Fruit fly (Drosophila melanogaster) whole organism, embryonic: ENCODE measurements around the gene CG8065.

Experiments used
- ATbp ChIP-seq: fragments of 200-800 bp; sonication (Bioruptor generic); optimal IDR thresholded peaks from 2 replicates; lab custom pipeline; 2017; ENCODE audit warnings: missing biosample characterization, mild to moderate bottlenecking, missing genetic modification characterization, missing genetic modification reagents
- CG10321 ChIP-seq: fragments of 200-800 bp; sonication (Bioruptor generic); IDR thresholded peaks from 2 replicates; pipeline ENCODE4 v1.3.6; 2022; ENCODE audit warnings: missing biosample characterization, missing genetic modification characterization
- CG11504 ChIP-seq: fragments of 200-800 bp; sonication (Bioruptor generic); optimal IDR thresholded peaks from 3 replicates; lab custom pipeline; 2019; ENCODE audit warnings: missing biosample characterization, mild to moderate bottlenecking, missing genetic modification characterization, moderate library complexity
- CG15601 ChIP-seq: fragments of 200-800 bp; sonication (Bioruptor generic); optimal IDR thresholded peaks from 3 replicates; lab custom pipeline; 2019; ENCODE audit warnings: missing biosample characterization, mild to moderate bottlenecking, missing genetic modification characterization, moderate library complexity
- CG1832 ChIP-seq: fragments of 200-800 bp; sonication (Bioruptor generic); optimal IDR thresholded peaks from 2 replicates; lab custom pipeline; 2017; ENCODE audit warnings: missing biosample characterization, mild to moderate bottlenecking, missing genetic modification characterization, inconsistent platforms
- CG18476 ChIP-seq: fragments of 200-800 bp; sonication (Bioruptor generic); optimal IDR thresholded peaks from 2 replicates; lab custom pipeline; 2016; ENCODE audit warnings: missing biosample characterization, mild to moderate bottlenecking, missing genetic modification characterization
- CG2199 ChIP-seq: fragments of 200-800 bp; sonication (Bioruptor generic); IDR thresholded peaks from 3 replicates; pipeline ENCODE4 v1.3.6; 2022; ENCODE audit warnings: missing biosample characterization, missing genetic modification characterization
- CG3065 ChIP-seq: fragments of 200-800 bp; sonication (Bioruptor generic); optimal IDR thresholded peaks from 2 replicates; lab custom pipeline; 2016; ENCODE audit warnings: missing biosample characterization, missing genetic modification characterization
- CG31224 ChIP-seq: fragments of 200-800 bp; sonication (Bioruptor generic); IDR thresholded peaks from 2 replicates; pipeline ENCODE4 v1.3.6; 2022; ENCODE audit warnings: missing biosample characterization, missing genetic modification characterization
- CG6791 ChIP-seq: fragments of 200-800 bp; sonication (Bioruptor generic); IDR thresholded peaks from 3 replicates; pipeline ENCODE4 v1.3.6; 2022; ENCODE audit warnings: missing biosample characterization, missing genetic modification characterization; ENCODE audit not compliant: partially characterized antibody
- CG8388 ChIP-seq: fragments of 200-800 bp; sonication (Bioruptor generic); optimal IDR thresholded peaks from 2 replicates; lab custom pipeline; 2019; ENCODE audit warnings: missing biosample characterization, mild to moderate bottlenecking, missing genetic modification characterization, moderate library complexity
- CG8765 ChIP-seq: fragments of 200-800 bp; sonication (Bioruptor generic); IDR thresholded peaks from 2 replicates; pipeline ENCODE4 v1.3.6; 2022; ENCODE audit warnings: missing biosample characterization, missing genetic modification characterization
- Ets65A ChIP-seq: fragments of 200-800 bp; sonication (Bioruptor generic); peaks from one replicate; lab custom pipeline; 2016; ENCODE audit warnings: missing biosample characterization, missing genetic modification characterization
- Hr39 ChIP-seq: fragments of >200 bp; optimal IDR thresholded peaks from 2 replicates; lab custom pipeline; 2017
- Kr ChIP-seq: fragments of 200-800 bp; sonication (Bioruptor generic); optimal IDR thresholded peaks from 2 replicates; lab custom pipeline; 2017; ENCODE audit warnings: missing biosample characterization, mild to moderate bottlenecking, missing genetic modification characterization
- Max ChIP-seq: fragments of 200-800 bp; sonication (Bioruptor generic); optimal IDR thresholded peaks from 2 replicates; lab custom pipeline; 2016; ENCODE audit warnings: missing biosample characterization, mild to moderate bottlenecking, missing genetic modification characterization
- Nf-YC ChIP-seq: fragments of 200-800 bp; optimal IDR thresholded peaks from 3 replicates; lab custom pipeline; 2019; ENCODE audit warnings: missing biosample characterization, mild to moderate bottlenecking, missing genetic modification characterization, moderate library complexity
- Sry-δ ChIP-seq: fragments of 200-800 bp; sonication (Bioruptor generic); optimal IDR thresholded peaks from 2 replicates; lab custom pipeline; 2016; ENCODE audit warnings: missing biosample characterization, missing genetic modification characterization
- Trl ChIP-seq, 3 experiments: fragments of >200 bp in 2 of 3; fragments of 200-800 bp in 1 of 3; sonication (Bioruptor generic) in 1 of 3; optimal IDR thresholded peaks; 2 replicates in 1 of 3; 3 replicates in 2 of 3; lab custom pipeline; 2016 to 2017; ENCODE audit warnings: missing biosample characterization in 1 of 3, missing genetic modification characterization in 1 of 3
- abd-A ChIP-seq: fragments of 200-800 bp; sonication (Bioruptor generic); optimal IDR thresholded peaks from 3 replicates; lab custom pipeline; 2019; ENCODE audit warnings: missing biosample characterization, mild to moderate bottlenecking, missing genetic modification characterization, moderate library complexity
- ash1 ChIP-seq: fragments of 200-800 bp; sonication (Bioruptor generic); optimal IDR thresholded peaks from 2 replicates; lab custom pipeline; 2018; ENCODE audit warnings: missing biosample characterization, mild to moderate bottlenecking, missing genetic modification characterization
- bcd ChIP-seq: fragments of 200-800 bp; sonication (Bioruptor generic); optimal IDR thresholded peaks from 2 replicates; lab custom pipeline; 2017; ENCODE audit warnings: missing biosample characterization, mild to moderate bottlenecking, missing genetic modification characterization
- cas ChIP-seq: fragments of 200-800 bp; sonication (Bioruptor generic); IDR thresholded peaks from 2 replicates; pipeline ENCODE4 v1.3.6; 2022; ENCODE audit warnings: missing biosample characterization, missing genetic modification characterization
- cg ChIP-seq: fragments of 200-800 bp; sonication (Bioruptor generic); optimal IDR thresholded peaks from 3 replicates; lab custom pipeline; 2019; ENCODE audit warnings: missing biosample characterization, mild to moderate bottlenecking, missing genetic modification characterization, moderate library complexity
- chinmo ChIP-seq: fragments of 200-800 bp; sonication (Bioruptor generic); IDR thresholded peaks from 4 replicates; pipeline ENCODE4 v1.3.6; 2022; ENCODE audit warnings: missing biosample characterization, missing genetic modification characterization; ENCODE audit not compliant: partially characterized antibody
- da ChIP-seq: fragments of 200-800 bp; sonication (Bioruptor generic); optimal IDR thresholded peaks from 2 replicates; lab custom pipeline; 2016; ENCODE audit warnings: missing biosample characterization, missing genetic modification characterization
- dpn ChIP-seq, 2 experiments: fragments of 200-800 bp; sonication (Bioruptor generic); optimal IDR thresholded peaks; 3 replicates each; lab custom pipeline; 2016; ENCODE audit warnings: missing biosample characterization in 2 of 2, missing genetic modification characterization in 2 of 2
- ewg ChIP-seq: fragments of 200-800 bp; sonication (Bioruptor generic); optimal IDR thresholded peaks from 3 replicates; lab custom pipeline; 2017; ENCODE audit warnings: mild to moderate bottlenecking, missing biosample characterization, missing genetic modification reagents, missing genetic modification characterization
- hkb ChIP-seq, 2 experiments: fragments of 200-800 bp in 1 of 2; fragments of >200 bp in 1 of 2; sonication (Bioruptor generic) in 1 of 2; IDR thresholded peaks in 1 of 2; optimal IDR thresholded peaks in 1 of 2; 2 replicates each; pipeline versions ENCODE4 v1.3.6 to Lab custom; 2017 to 2022; ENCODE audit warnings: missing biosample characterization in 1 of 2, missing genetic modification characterization in 1 of 2
- jumu ChIP-seq: fragments of 200-800 bp; sonication (Bioruptor generic); optimal IDR thresholded peaks from 3 replicates; lab custom pipeline; 2016; ENCODE audit warnings: missing biosample characterization, missing genetic modification characterization
- lov ChIP-seq, 2 experiments: fragments of 200-800 bp in 1 of 2; fragments of >200 bp in 1 of 2; sonication (Bioruptor generic) in 1 of 2; IDR thresholded peaks in 1 of 2; optimal IDR thresholded peaks in 1 of 2; 2 replicates in 1 of 2; 3 replicates in 1 of 2; pipeline versions ENCODE4 v1.3.6 to Lab custom; 2017 to 2022; ENCODE audit warnings: missing biosample characterization in 1 of 2, missing genetic modification characterization in 1 of 2
- mirr ChIP-seq: fragments of 200-800 bp; sonication (Bioruptor generic); optimal IDR thresholded peaks from 3 replicates; lab custom pipeline; 2018; ENCODE audit warnings: missing biosample characterization, mild to moderate bottlenecking, missing genetic modification characterization
- prd ChIP-seq, 3 experiments: fragments of >200 bp in 2 of 3; fragments of 200-800 bp in 1 of 3; sonication (Bioruptor generic) in 1 of 3; optimal IDR thresholded peaks in 2 of 3; IDR thresholded peaks in 1 of 3; 2 replicates in 2 of 3; 3 replicates in 1 of 3; pipeline versions ENCODE4 v1.3.6 to Lab custom; 2017 to 2022; ENCODE audit warnings: missing biosample characterization in 1 of 3, missing genetic modification characterization in 1 of 3
- pros ChIP-seq: fragments of 200-800 bp; sonication (Bioruptor generic); optimal IDR thresholded peaks from 3 replicates; lab custom pipeline; 2019; ENCODE audit warnings: missing biosample characterization, mild to moderate bottlenecking, missing genetic modification characterization, moderate library complexity
- seq ChIP-seq: fragments of 200-800 bp; sonication (Bioruptor generic); IDR thresholded peaks from 2 replicates; pipeline ENCODE4 v1.3.6; 2022; ENCODE audit warnings: missing biosample characterization, missing genetic modification characterization
- sqz ChIP-seq: fragments of 200-800 bp; sonication (Bioruptor generic); optimal IDR thresholded peaks from 3 replicates; lab custom pipeline; 2018; ENCODE audit warnings: missing biosample characterization, mild to moderate bottlenecking, missing genetic modification characterization
- z ChIP-seq: fragments of 200-800 bp; sonication (Bioruptor generic); IDR thresholded peaks from 3 replicates; pipeline ENCODE4 v1.3.6; 2022; ENCODE audit warnings: missing biosample characterization, missing genetic modification characterization
- zen ChIP-seq: fragments of 200-800 bp; sonication (Bioruptor generic); optimal IDR thresholded peaks from 3 replicates; lab custom pipeline; 2018; ENCODE audit warnings: missing biosample characterization, mild to moderate bottlenecking, missing genetic modification characterization, moderate library complexity

The CG8065 gene

dm6 chr3L:10246226-10246778 is 30.8 kb downstream of the CG8065 start (continued):
- TF ChIP-seq CG6791 (GFP tag; lab: Robert Waterston, UW): peak; percentile 34; the same call in 1 of the 3 replicates

- peak; percentile 47 for TF ChIP-seq pros (GFP tag; lab: Kevin White, UChicago)
- no peak for TF ChIP-seq dpn (GFP tag; optimal IDR thresholded peaks at IDR 0.05; lab: Kevin White, UChicago)
- TF ChIP-seq seq (GFP tag; lab: Robert Waterston, UW): peak; percentile 52; the same call in 1 of the 2 replicates
- TF ChIP-seq Max (GFP tag; lab: Kevin White, UChicago): no peak
- TF ChIP-seq ewg (GFP tag; lab: Kevin White, UChicago): peak; percentile 18
- peak; percentile 76 for TF ChIP-seq sqz (GFP tag; lab: Kevin White, UChicago)
- TF ChIP-seq Nf-YC: peak; percentile 46
- TF ChIP-seq da (GFP tag; lab: Kevin White, UChicago): no peak
- TF ChIP-seq mirr (GFP tag; lab: Kevin White, UChicago): no peak
- no peak for TF ChIP-seq Sry-δ (GFP tag; lab: Kevin White, UChicago)
- TF ChIP-seq cg (GFP tag; lab: Kevin White, UChicago): peak; percentile 37
These were observed 31.7 kb downstream of the CG8065 start for dm6 chr3L:10247121-10247520.

dm6 chr3L:10247579-10247978 is 32.1 kb downstream of the CG8065 start:
- TF ChIP-seq hkb (optimal IDR thresholded peaks at IDR 0.05; lab: Kevin White, UChicago): no peak
- TF ChIP-seq hkb (GFP tag; IDR thresholded peaks at IDR 0.05; lab: Robert Waterston, UW): no peak
- no peak for TF ChIP-seq bcd (GFP tag; lab: Kevin White, UChicago)
- TF ChIP-seq CG18476 (GFP tag; lab: Kevin White, UChicago): no peak
- no peak for TF ChIP-seq cas (GFP tag; lab: Robert Waterston, UW)
- no peak for TF ChIP-seq CG11504
- no peak for TF ChIP-seq jumu (GFP tag; lab: Kevin White, UChicago)
- no peak for TF ChIP-seq ash1 (GFP tag; lab: Kevin White, UChicago)
- TF ChIP-seq CG15601 (tag; lab: Kevin White, UChicago): no peak
- no peak for TF ChIP-seq Hr39

dm6 chr3L:10249836-10250235 is 34.4 kb downstream of the CG8065 start:
- TF ChIP-seq Ets65A (peak; percentile 73), lov (optimal IDR thresholded peaks at IDR 0.05; lab: Kevin White, UChicago) (no peak), lov (GFP tag; IDR thresholded peaks at IDR 0.05; lab: Robert Waterston, UW) (0 out of 3 replicates have a peak, but pooled peaks have one; percentile 22), prd (optimal IDR thresholded peaks at IDR 0.05; lab: Kevin White, UChicago) (no peak), prd (GFP tag; IDR thresholded peaks at IDR 0.05; lab: Robert Waterston, UW) (no peak), CG8388 (GFP tag; lab: Kevin White, UChicago) (peak; percentile 78)

DNA sequence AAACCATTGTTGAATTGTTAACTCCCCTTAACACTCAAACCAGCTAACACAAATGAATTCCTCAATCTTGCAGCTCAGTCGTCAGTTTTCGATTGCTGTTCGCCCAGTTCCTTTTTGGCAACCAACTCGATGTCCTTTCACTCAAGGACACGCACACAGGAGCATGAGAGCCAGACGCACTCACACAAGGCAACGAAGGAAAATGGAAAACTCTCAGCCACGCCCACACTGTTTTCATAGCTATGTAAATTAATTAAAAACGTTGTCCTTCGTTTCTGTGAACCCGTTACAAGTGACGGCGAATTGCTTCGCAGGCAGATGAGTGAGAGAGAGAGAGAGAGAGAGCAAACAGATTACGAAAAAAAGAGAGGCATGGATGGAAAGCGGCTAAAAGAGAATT is 38.7 kb downstream of the CG8065 start:
- TF ChIP-seq chinmo (GFP tag; lab: Robert Waterston, UW): 0 out of 4 replicates have a peak, but pooled peaks have one; percentile 6
- peak; percentile 6 for TF ChIP-seq Kr (GFP tag; lab: Kevin White, UChicago)
- no peak for TF ChIP-seq CG8765 (GFP tag; lab: Robert Waterston, UW)
- TF ChIP-seq CG31224 (GFP tag; lab: Robert Waterston, UW): peak; percentile 91
- peak; percentile 83 for TF ChIP-seq z
- no peak for TF ChIP-seq ATbp (GFP tag; lab: Kevin White, UChicago)
- TF ChIP-seq Trl (optimal IDR thresholded peaks at IDR 0.05; lab: Kevin White, UChicago): peak; percentile 47 to 51
- no peak for TF ChIP-seq Trl (GFP tag; optimal IDR thresholded peaks at IDR 0.05; lab: Kevin White, UChicago)
- TF ChIP-seq CG1832 (GFP tag; lab: Kevin White, UChicago): peak; percentile 0
- peak; percentile 58 for TF ChIP-seq pros (GFP tag; lab: Kevin White, UChicago)
- peak; percentile 76 for TF ChIP-seq CG3065 (GFP tag; lab: Kevin White, UChicago)
- TF ChIP-seq zen (tag; lab: Kevin White, UChicago): peak; percentile 75
- TF ChIP-seq CG2199 (GFP tag; lab: Robert Waterston, UW): 0 out of 3 replicates have a peak, but pooled peaks have one; percentile 42
- TF ChIP-seq Max (GFP tag; lab: Kevin White, UChicago): no peak
- TF ChIP-seq cg (GFP tag; lab: Kevin White, UChicago): peak; percentile 49
- TF ChIP-seq CG10321 (GFP tag; lab: Robert Waterston, UW): no peak
- peak; percentile 72 for TF ChIP-seq abd-A (tag; lab: Kevin White, UChicago)
